4 worm cellular contexts compared by ENCODE assay signal in the genomic region with DNA sequence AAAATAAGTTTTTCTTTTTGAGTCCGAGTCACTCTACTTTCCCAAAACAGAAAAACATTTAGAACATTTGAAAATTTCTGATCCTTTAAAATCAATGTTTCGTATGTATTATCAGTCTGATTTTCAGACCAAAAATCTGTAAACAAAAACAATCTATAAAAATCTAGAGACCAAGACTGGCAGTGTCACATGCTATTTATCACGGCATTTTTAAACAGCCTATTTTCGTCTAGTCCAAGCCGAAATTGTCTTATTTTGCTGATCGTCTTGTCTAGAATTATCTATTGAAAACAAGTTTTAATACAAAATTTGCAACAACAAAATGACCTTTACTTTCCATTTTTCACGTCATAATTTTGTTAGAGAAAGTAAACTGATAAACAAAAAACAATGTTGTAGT.
TF ChIP-seq lines count a peak whose summit lies in the region.

No protein-coding gene starts in this region.

TF ChIP-seq in whole organism, L1 larva, 84 proteins besides CTCF, POLR2A, EP300 and RAD21:
- TF ChIP-seq unc-62 (GFP tag; optimal IDR thresholded peaks at IDR 0.05; lab: Kevin White, UChicago) (no peak), elt-2 (tag; optimal IDR thresholded peaks at IDR 0.05; lab: Kevin White, UChicago) (peak; percentile 6)
TF ChIP-seq in whole organism, L1 larva: peak in this region for 1.

TF ChIP-seq in whole organism, L2 larva, 48 proteins besides CTCF, POLR2A, EP300 and RAD21:
- TF ChIP-seq mdl-1 (tag; optimal IDR thresholded peaks at IDR 0.05; lab: Kevin White, UChicago), result no peak
- TF ChIP-seq nhr-25 (tag; optimal IDR thresholded peaks at IDR 0.05; lab: Kevin White, UChicago), result peak; percentile 11
- no peak for TF ChIP-seq dmd-4 (tag; optimal IDR thresholded peaks at IDR 0.05; lab: Kevin White, UChicago)
- peak; percentile 7 for TF ChIP-seq crh-2 (tag; optimal IDR thresholded peaks at IDR 0.05; lab: Kevin White, UChicago)
TF ChIP-seq in whole organism, L2 larva: peak in this region for 2.

TF ChIP-seq in whole organism, L3 larva, 47 proteins besides CTCF, POLR2A, EP300 and RAD21:
- TF ChIP-seq ama-1 (optimal IDR thresholded peaks at IDR 0.05; lab: Kevin White, UChicago), result no peak
- peak; percentile 17 for TF ChIP-seq pha-4 (tag; optimal IDR thresholded peaks at IDR 0.05; lab: Kevin White, UChicago)
- no peak for TF ChIP-seq ceh-28 (tag; optimal IDR thresholded peaks at IDR 0.05; lab: Kevin White, UChicago)
- TF ChIP-seq lsy-12 (tag; optimal IDR thresholded peaks at IDR 0.05; lab: Kevin White, UChicago), result no peak

TF ChIP-seq in whole organism, L4 larva, 104 proteins besides CTCF, POLR2A, EP300 and RAD21:
- TF ChIP-seq D1046.2 (GFP tag; IDR thresholded peaks at IDR 0.05; lab: Robert Waterston, UW) (no peak), dve-1 (tag; optimal IDR thresholded peaks at IDR 0.05; lab: Kevin White, UChicago; ENCODE audit: insufficient read depth) (peak; percentile 27), daf-16 (GFP tag; optimal IDR thresholded peaks at IDR 0.05; lab: Kevin White, UChicago) (no peak), daf-16 (tag; optimal IDR thresholded peaks at IDR 0.05; lab: Kevin White, UChicago) (peak; percentile 97)
